Worm (Caenorhabditis elegans) whole organism, mixed stage, embryonic: ENCODE measurements around the gene sra-13.

ENCODE experiments used
- M03D4.4 ChIP-seq: sonication (generic microtip); optimal IDR thresholded peaks from 2 replicates; lab custom pipeline; 2017; ENCODE audit warnings: mild to moderate bottlenecking, missing genetic modification characterization, missing compliant biosample characterization
- bed-3 ChIP-seq: fragments of 200-800 bp; sonication (Bioruptor generic); optimal IDR thresholded peaks from 3 replicates; lab custom pipeline; 2018; ENCODE audit warnings: mild to moderate bottlenecking, missing genetic modification characterization, moderate library complexity, missing compliant biosample characterization
- blmp-1 ChIP-seq: fragments of 150-350 bp; optimal IDR thresholded peaks from 2 replicates; lab custom pipeline; 2014; ENCODE audit warnings: missing biosample characterization, missing genetic modification characterization
- ceh-39 ChIP-seq: fragments of 150-350 bp; optimal IDR thresholded peaks from 2 replicates; lab custom pipeline; 2014; ENCODE audit warnings: missing biosample characterization, missing genetic modification characterization
- ceh-43 ChIP-seq: fragments of 200-800 bp; sonication (Bioruptor generic); optimal IDR thresholded peaks from 2 replicates; lab custom pipeline; 2018; ENCODE audit warnings: mild to moderate bottlenecking, missing genetic modification characterization, moderate library complexity, missing compliant biosample characterization
- ceh-83 ChIP-seq: fragments of 200-800 bp; sonication (Bioruptor generic); optimal IDR thresholded peaks from 2 replicates; lab custom pipeline; 2018; ENCODE audit warnings: mild to moderate bottlenecking, missing genetic modification characterization, missing compliant biosample characterization
- ces-1 ChIP-seq: fragments of 150-350 bp; optimal IDR thresholded peaks from 2 replicates; lab custom pipeline; 2014; ENCODE audit warnings: missing biosample characterization, missing genetic modification reagents, missing genetic modification characterization
- cnd-1 ChIP-seq: fragments of 200-800 bp; sonication (Bioruptor generic); optimal IDR thresholded peaks from 2 replicates; lab custom pipeline; 2018; ENCODE audit warnings: mild to moderate bottlenecking, missing genetic modification characterization, missing compliant biosample characterization
- drap-1 ChIP-seq: fragments of 200-800 bp; sonication (Bioruptor generic); optimal IDR thresholded peaks from 3 replicates; lab custom pipeline; 2018; ENCODE audit warnings: mild to moderate bottlenecking, missing genetic modification characterization, missing compliant biosample characterization
- elt-1 ChIP-seq: sonication (generic microtip); optimal IDR thresholded peaks from 2 replicates; lab custom pipeline; 2017; ENCODE audit warnings: missing genetic modification characterization, mild to moderate bottlenecking, missing compliant biosample characterization, antibody characterized with exemption, moderate library complexity, borderline replicate concordance; ENCODE audit not compliant: insufficient read depth
- flh-1 ChIP-seq: fragments of 200-800 bp; sonication (Bioruptor generic); optimal IDR thresholded peaks from 2 replicates; lab custom pipeline; 2018; ENCODE audit warnings: mild to moderate bottlenecking, missing genetic modification characterization, moderate library complexity, missing compliant biosample characterization
- ham-2 ChIP-seq: fragments of 200-800 bp; sonication (Bioruptor generic); optimal IDR thresholded peaks from 2 replicates; lab custom pipeline; 2018; ENCODE audit warnings: mild to moderate bottlenecking, missing genetic modification characterization, missing compliant biosample characterization
- hlh-1 ChIP-seq: fragments of 150-350 bp; optimal IDR thresholded peaks from 2 replicates; lab custom pipeline; 2014; ENCODE audit warnings: missing biosample characterization, missing genetic modification reagents, missing genetic modification characterization
- lin-13 ChIP-seq: fragments of 150-350 bp; optimal IDR thresholded peaks from 2 replicates; lab custom pipeline; 2014; ENCODE audit warnings: missing biosample characterization, missing genetic modification characterization
- lsy-2 ChIP-seq: fragments of 150-350 bp; optimal IDR thresholded peaks from 2 replicates; lab custom pipeline; 2014; ENCODE audit warnings: missing biosample characterization, missing genetic modification characterization
- mab-5 ChIP-seq: fragments of 150-350 bp; optimal IDR thresholded peaks from 2 replicates; lab custom pipeline; 2014; ENCODE audit warnings: missing biosample characterization, missing genetic modification characterization
- mep-1 ChIP-seq: fragments of 150-350 bp; optimal IDR thresholded peaks from 2 replicates; lab custom pipeline; 2017; ENCODE audit warnings: missing biosample characterization, missing genetic modification reagents, missing genetic modification characterization, inconsistent platforms
- mls-2 ChIP-seq: sonication (generic microtip); optimal IDR thresholded peaks from 2 replicates; lab custom pipeline; 2016; ENCODE audit warnings: mild to moderate bottlenecking, missing genetic modification characterization, moderate library complexity, missing compliant biosample characterization
- nhr-12 ChIP-seq: fragments of 150-350 bp; optimal IDR thresholded peaks from 2 replicates; lab custom pipeline; 2014; ENCODE audit warnings: missing biosample characterization, missing genetic modification characterization
- nhr-2 ChIP-seq: fragments of 150-350 bp; optimal IDR thresholded peaks from 2 replicates; lab custom pipeline; 2014; ENCODE audit warnings: missing biosample characterization, missing genetic modification characterization
- nhr-237 ChIP-seq: fragments of 150-350 bp; optimal IDR thresholded peaks from 2 replicates; lab custom pipeline; 2014; ENCODE audit warnings: missing biosample characterization, missing genetic modification characterization
- nhr-28 ChIP-seq: fragments of 150-350 bp; optimal IDR thresholded peaks from 2 replicates; lab custom pipeline; 2014; ENCODE audit warnings: missing biosample characterization, missing genetic modification characterization
- nhr-76 ChIP-seq: sonication (generic microtip); optimal IDR thresholded peaks from 2 replicates; lab custom pipeline; 2017; ENCODE audit warnings: missing biosample characterization, missing genetic modification characterization
- pha-4 ChIP-seq: fragments of 150-350 bp; optimal IDR thresholded peaks from 2 replicates; lab custom pipeline; 2018; ENCODE audit warnings: missing biosample characterization, missing genetic modification reagents, missing genetic modification characterization
- sem-2 ChIP-seq: fragments of 200-800 bp; sonication (Bioruptor generic); optimal IDR thresholded peaks from 2 replicates; lab custom pipeline; 2018; ENCODE audit warnings: mild to moderate bottlenecking, missing genetic modification characterization, missing compliant biosample characterization
- snpc-4 ChIP-seq: fragments of 150-350 bp; optimal IDR thresholded peaks from 2 replicates; lab custom pipeline; 2014; ENCODE audit warnings: missing biosample characterization, missing genetic modification characterization
- sptf-1 ChIP-seq: sonication (generic microtip); optimal IDR thresholded peaks from 2 replicates; lab custom pipeline; 2017; ENCODE audit warnings: mild to moderate bottlenecking, missing genetic modification characterization, moderate library complexity, missing compliant biosample characterization
- tbx-8 ChIP-seq: fragments of 200-800 bp; sonication (Bioruptor generic); optimal IDR thresholded peaks from 2 replicates; lab custom pipeline; 2018; ENCODE audit warnings: mild to moderate bottlenecking, missing genetic modification characterization, moderate library complexity, missing compliant biosample characterization
- unc-120 ChIP-seq: sonication (generic microtip); optimal IDR thresholded peaks from 2 replicates; lab custom pipeline; 2017; ENCODE audit warnings: missing genetic modification characterization, missing compliant biosample characterization; ENCODE audit not compliant: poor library complexity, severe bottlenecking
- unc-39 ChIP-seq: fragments of 150-350 bp; optimal IDR thresholded peaks from 2 replicates; lab custom pipeline; 2014; ENCODE audit warnings: missing biosample characterization, missing genetic modification characterization
- unc-62 ChIP-seq: fragments of 150-350 bp; optimal IDR thresholded peaks from 2 replicates; lab custom pipeline; 2014; ENCODE audit warnings: missing biosample characterization, missing genetic modification reagents, missing genetic modification characterization
- zip-8 ChIP-seq: fragments of 150-350 bp; optimal IDR thresholded peaks from 2 replicates; lab custom pipeline; 2014; ENCODE audit warnings: missing biosample characterization, missing genetic modification characterization
- ztf-11 ChIP-seq: fragments of 150-350 bp; optimal IDR thresholded peaks from 2 replicates; lab custom pipeline; 2014; ENCODE audit warnings: missing biosample characterization, missing genetic modification characterization

The sra-13 gene

ce11 chrII:8415035-8415434, 7.5 kb downstream of the sra-13 start:
- TF ChIP-seq cnd-1 = peak; percentile 79
- peak; percentile 93 for TF ChIP-seq nhr-2 (tag; lab: Kevin White, UChicago)
- TF ChIP-seq unc-62 = no peak
- TF ChIP-seq elt-1 (tag; lab: Kevin White, UChicago) = peak; percentile 33
- peak; percentile 97 for TF ChIP-seq zip-8 (tag; lab: Kevin White, UChicago)
- TF ChIP-seq nhr-28 (tag; lab: Kevin White, UChicago) = no peak

- no peak for TF ChIP-seq mab-5 (tag; lab: Kevin White, UChicago)
- TF ChIP-seq drap-1 (GFP tag; lab: Kevin White, UChicago) = no peak
- TF ChIP-seq hlh-1 (tag; lab: Kevin White, UChicago) = no peak
- TF ChIP-seq mep-1 (tag; lab: Kevin White, UChicago) = no peak
- peak; percentile 88 for TF ChIP-seq nhr-2 (tag; lab: Kevin White, UChicago)
- TF ChIP-seq unc-39 (tag; lab: Kevin White, UChicago) = no peak
- TF ChIP-seq ztf-11 (tag; lab: Kevin White, UChicago) = no peak
- TF ChIP-seq M03D4.4 = no peak
- TF ChIP-seq snpc-4 = no peak
- no peak for TF ChIP-seq nhr-12 (tag; lab: Kevin White, UChicago)
- TF ChIP-seq cnd-1 = peak; percentile 17
- TF ChIP-seq flh-1 (GFP tag; lab: Kevin White, UChicago) = no peak
- no peak for TF ChIP-seq sptf-1 (tag; lab: Kevin White, UChicago)
- TF ChIP-seq nhr-237 (tag; lab: Kevin White, UChicago) = no peak
- no peak for TF ChIP-seq blmp-1 (tag; lab: Kevin White, UChicago)
- no peak for TF ChIP-seq unc-62
- no peak for TF ChIP-seq ceh-43 (GFP tag; lab: Kevin White, UChicago)
- peak; percentile 13 for TF ChIP-seq sem-2 (GFP tag; lab: Kevin White, UChicago)
- TF ChIP-seq tbx-8 (GFP tag; lab: Kevin White, UChicago) = no peak
- TF ChIP-seq nhr-76 = no peak
- no peak for TF ChIP-seq ceh-39 (tag; lab: Kevin White, UChicago)
- TF ChIP-seq bed-3 (GFP tag; lab: Kevin White, UChicago) = no peak
- TF ChIP-seq lin-13 (tag; lab: Kevin White, UChicago) = no peak
- peak; percentile 20 for TF ChIP-seq mls-2
- peak; percentile 89 for TF ChIP-seq zip-8 (tag; lab: Kevin White, UChicago)
- TF ChIP-seq ham-2 (GFP tag; lab: Kevin White, UChicago) = no peak
- TF ChIP-seq ces-1 (GFP tag; lab: Kevin White, UChicago) = no peak
- TF ChIP-seq pha-4 (tag; lab: Kevin White, UChicago) = no peak
- no peak for TF ChIP-seq lsy-2 (tag; lab: Kevin White, UChicago)
- no peak for TF ChIP-seq ceh-83
- TF ChIP-seq, all 35 proteins: peak for 5
Observed at ce11 chrII:8415462-8416037, 8.1 kb downstream of the sra-13 start.

ce11 chrII:8417059-8417668, 9.7 kb downstream of the sra-13 start, which contains the start of gene fdgt-2:
Gene fdgt-2, plus strand, starts transcription at chrII:8417618.
- TF ChIP-seq sptf-1 (tag; lab: Kevin White, UChicago) = no peak
- no peak for TF ChIP-seq unc-120 (tag; lab: Kevin White, UChicago)
- TF ChIP-seq sem-2 (GFP tag; lab: Kevin White, UChicago) = no peak
- TF ChIP-seq unc-62 = peak; percentile 73

- TF ChIP-seq lsy-2 (tag; lab: Kevin White, UChicago) (peak; percentile 76), sptf-1 (tag; lab: Kevin White, UChicago) (no peak), lin-13 (tag; lab: Kevin White, UChicago) (no peak), M03D4.4 (no peak)
Observed at ce11 chrII:8419015-8419414, 11.5 kb downstream of the sra-13 start.
